Fruit fly (Drosophila melanogaster) Kc167 (cell line): Measurements from ENCODE around the gene CG10324.

ENCODE experiments used
- Myc ChIP-seq: fragments of >200 bp; optimal IDR thresholded peaks from 2 replicates; lab custom pipeline; 2017; ENCODE audit warnings: missing external identifiers
- Sin3A ChIP-seq: fragments of >200 bp; optimal IDR thresholded peaks from 2 replicates; lab custom pipeline; 2018; ENCODE audit warnings: missing external identifiers
- h ChIP-seq: fragments of >200 bp; optimal IDR thresholded peaks from 3 replicates; lab custom pipeline; 2018; ENCODE audit warnings: missing external identifiers
- insv ChIP-seq: fragments of >200 bp; optimal IDR thresholded peaks from 3 replicates; lab custom pipeline; 2018; ENCODE audit warnings: missing external identifiers
- psq ChIP-seq: fragments of >200 bp; optimal IDR thresholded peaks from 2 replicates; lab custom pipeline; 2017; ENCODE audit warnings: missing external identifiers
- ttk ChIP-seq: sonication (Bioruptor generic); optimal IDR thresholded peaks from 2 replicates; lab custom pipeline; 2017; ENCODE audit warnings: missing external identifiers

CG10324 gene

DNA sequence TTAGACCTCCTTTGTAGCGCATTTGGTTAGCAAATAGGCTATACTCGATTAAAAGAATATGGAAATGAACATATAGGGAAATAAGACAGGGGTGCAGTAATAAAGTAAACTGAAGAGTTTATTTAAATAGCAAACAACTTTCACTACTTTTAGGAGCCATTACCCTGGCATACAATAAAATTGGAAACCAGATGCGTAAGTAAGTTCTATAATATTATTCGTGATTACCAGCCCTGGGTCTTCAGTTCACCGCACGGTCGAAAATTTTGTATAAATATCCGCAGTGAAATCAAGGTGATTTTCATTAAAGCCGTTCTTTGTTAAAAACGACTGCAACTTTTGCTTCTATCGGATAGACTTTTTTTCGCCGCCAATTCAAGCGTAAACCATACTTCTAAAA is 31.8 kb downstream of the CG10324 start, which contains the start of gene CG17562:
Gene CG17562, plus strand, starts transcription at position 301 of the 400 bp plus-strand sequence.
- TF ChIP-seq psq (lab: Kevin White, UChicago) (no peak), insv (lab: Kevin White, UChicago) (no peak), Sin3A (lab: Kevin White, UChicago) (no peak), ttk (lab: Kevin White, UChicago) (no peak), Myc (lab: Kevin White, UChicago) (no peak)

DNA sequence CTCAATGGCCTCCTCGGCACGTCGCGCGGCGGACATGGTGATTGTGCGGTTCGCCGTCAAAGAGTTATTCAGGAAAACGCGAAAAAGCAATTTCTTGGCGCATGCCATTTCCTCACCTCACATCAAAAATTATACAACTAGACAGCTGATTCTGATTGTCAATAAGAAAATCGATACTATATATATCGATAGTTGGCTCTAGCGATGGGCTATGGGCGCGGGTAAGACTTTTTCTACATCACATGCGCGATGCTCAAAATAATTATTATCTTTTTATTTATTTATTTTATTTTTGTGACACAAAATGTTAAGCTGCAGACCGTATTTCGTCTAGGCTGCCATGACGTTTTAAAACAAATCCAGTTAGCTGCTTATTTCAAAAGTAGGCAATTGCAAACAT is 32.6 kb downstream of the CG10324 start, which contains the start of gene CG10340:
Gene CG10340, minus strand, starts transcription at position 151 of the 400 bp plus-strand sequence.
- TF ChIP-seq ttk (lab: Kevin White, UChicago) (no peak), h (lab: Kevin White, UChicago) (no peak), Myc (lab: Kevin White, UChicago) (no peak), Sin3A (lab: Kevin White, UChicago) (no peak), psq (lab: Kevin White, UChicago) (no peak), insv (lab: Kevin White, UChicago) (no peak)

DNA sequence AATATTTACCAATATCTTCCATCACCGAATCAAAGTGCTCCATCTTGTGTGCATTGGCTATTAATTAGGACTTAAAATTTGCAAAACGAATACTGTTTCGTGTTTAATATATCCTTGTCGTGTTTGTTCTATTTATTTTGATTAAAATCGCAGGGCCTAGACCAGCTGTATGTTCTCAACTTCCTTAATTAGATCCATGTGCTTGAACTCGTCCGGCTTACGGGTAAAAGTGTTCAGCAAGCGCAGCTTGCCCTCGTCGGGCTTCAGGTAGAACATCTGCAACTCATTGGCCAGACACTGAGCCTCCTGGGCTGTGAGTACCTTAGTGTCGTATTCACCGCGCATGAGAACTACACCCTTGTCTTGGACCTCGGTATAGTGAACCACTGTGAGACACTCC is 33.5 kb downstream of the CG10324 start, which contains the start of gene CG12783:
Gene CG12783, minus strand, starts transcription at position 101 of the 400 bp plus-strand sequence.
- TF ChIP-seq psq (lab: Kevin White, UChicago): no peak
- TF ChIP-seq h (lab: Kevin White, UChicago): no peak
- TF ChIP-seq Myc (lab: Kevin White, UChicago): no peak
- no peak for TF ChIP-seq insv (lab: Kevin White, UChicago)
- TF ChIP-seq ttk (lab: Kevin White, UChicago): no peak
- TF ChIP-seq Sin3A (lab: Kevin White, UChicago): no peak

DNA sequence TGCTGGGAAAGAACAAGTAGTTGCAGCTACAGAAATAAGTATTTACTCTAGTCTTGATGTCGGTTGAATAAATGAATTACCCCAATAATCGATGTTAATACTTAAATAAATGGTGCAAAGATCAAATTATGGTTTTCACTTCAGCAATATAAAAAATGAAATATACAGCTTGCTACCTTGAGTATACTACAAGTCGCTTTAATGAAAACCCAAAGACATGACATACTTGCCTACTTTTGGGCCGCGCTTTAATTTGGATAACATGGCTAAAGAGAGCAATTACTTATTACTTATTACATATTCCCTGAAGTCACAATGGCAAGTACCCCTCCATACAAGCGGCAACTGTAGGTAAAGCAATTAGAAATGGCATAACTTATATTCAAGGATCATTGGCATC is 35.6 kb downstream of the CG10324 start:
- TF ChIP-seq insv (lab: Kevin White, UChicago) (no peak), psq (lab: Kevin White, UChicago) (no peak), Myc (lab: Kevin White, UChicago) (no peak)

DNA sequence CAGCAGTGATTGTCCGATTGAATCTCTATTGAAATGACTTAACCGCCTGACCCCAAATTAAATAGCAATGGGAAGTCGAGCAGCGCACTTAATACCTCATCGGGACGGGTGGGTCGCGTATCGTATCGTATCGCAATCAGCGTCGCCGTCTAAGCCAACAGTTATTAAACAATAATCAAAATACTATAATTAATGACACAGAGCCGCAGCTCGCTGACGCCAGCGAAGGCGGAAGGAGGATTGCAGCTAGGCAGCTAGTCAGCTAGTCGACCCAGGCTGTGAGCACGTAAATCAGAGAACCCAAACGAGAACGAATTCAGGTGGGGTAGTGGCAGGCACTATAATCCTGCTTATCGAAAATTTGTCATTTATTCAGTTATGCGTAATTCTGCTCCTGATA is 37.9 kb downstream of the CG10324 start, which contains the start of gene NPF:
Gene NPF, plus strand, starts transcription at position 301 of the 400 bp plus-strand sequence.
- TF ChIP-seq ttk (lab: Kevin White, UChicago) (no peak), h (lab: Kevin White, UChicago) (no peak), Myc (lab: Kevin White, UChicago) (no peak), insv (lab: Kevin White, UChicago) (no peak), psq (lab: Kevin White, UChicago) (no peak), Sin3A (lab: Kevin White, UChicago) (no peak)

DNA sequence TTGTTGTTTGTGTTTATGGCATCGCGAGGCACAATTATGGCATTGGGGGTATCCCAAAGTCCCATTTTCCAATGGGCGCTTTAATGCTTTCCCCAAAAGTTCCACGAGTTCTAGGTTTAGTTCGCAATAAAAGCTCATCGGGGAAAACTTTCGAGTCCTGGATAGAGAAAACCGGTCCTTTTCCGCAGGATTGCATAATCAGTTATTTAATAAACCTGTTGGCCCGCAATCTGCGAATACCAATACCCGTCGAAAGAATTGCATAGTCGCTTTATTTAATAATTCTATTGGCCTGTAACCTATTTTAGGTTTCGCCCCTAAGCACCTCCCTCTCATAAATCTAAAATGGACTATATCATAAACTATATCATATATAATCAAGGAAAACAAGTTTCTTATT is 40.9 kb downstream of the CG10324 start:
- TF ChIP-seq insv (lab: Kevin White, UChicago) (no peak), psq (lab: Kevin White, UChicago) (no peak), ttk (lab: Kevin White, UChicago) (no peak), Sin3A (lab: Kevin White, UChicago) (no peak), h (lab: Kevin White, UChicago) (no peak), Myc (lab: Kevin White, UChicago) (no peak)

DNA sequence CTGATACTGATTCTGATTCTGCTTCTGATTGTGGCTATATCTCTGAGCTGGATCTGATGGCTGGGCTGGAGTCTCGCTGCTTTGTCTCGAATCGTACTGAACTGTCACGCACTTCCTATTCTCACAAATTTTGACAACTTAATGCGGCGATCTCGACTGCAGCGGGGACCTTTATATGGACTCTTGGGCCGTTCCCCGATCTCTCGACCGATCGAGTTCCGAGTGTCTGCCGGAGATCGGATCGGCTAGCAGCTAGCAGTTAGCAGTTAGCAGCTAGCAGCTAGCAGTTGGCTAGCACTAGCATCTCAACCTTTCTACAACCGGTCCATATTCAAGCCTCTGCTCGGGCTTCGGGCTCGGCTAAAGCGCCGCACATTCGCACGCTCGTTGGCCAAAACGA is 42.1 kb downstream of the CG10324 start, which contains the start of gene CG10345:
Gene CG10345, minus strand, starts transcription at position 147 of the 400 bp plus-strand sequence.
- TF ChIP-seq insv (lab: Kevin White, UChicago) (no peak), Myc (lab: Kevin White, UChicago) (no peak), psq (lab: Kevin White, UChicago) (no peak), h (lab: Kevin White, UChicago) (no peak), ttk (lab: Kevin White, UChicago) (no peak), Sin3A (lab: Kevin White, UChicago) (no peak)

DNA sequence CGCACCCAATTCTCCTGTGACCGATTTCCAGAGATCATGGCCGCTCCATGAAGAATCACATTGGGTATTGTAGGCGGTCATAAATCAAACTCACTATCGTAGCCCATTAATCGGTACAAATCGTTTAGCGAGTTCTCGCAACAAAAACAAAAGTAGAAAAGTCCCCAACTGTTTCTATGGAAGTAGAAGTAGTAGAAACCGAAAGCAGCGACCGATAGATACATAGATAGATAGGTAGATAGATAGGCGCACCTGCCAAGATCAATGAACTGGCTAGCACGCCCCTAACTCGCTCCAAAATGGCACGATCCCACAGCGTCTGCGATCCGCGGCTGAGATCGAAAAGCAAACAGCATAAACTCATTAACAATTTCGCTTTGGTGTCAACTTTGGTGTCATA is 46.1 kb downstream of the CG10324 start:
- TF ChIP-seq Sin3A (lab: Kevin White, UChicago) (no peak), psq (lab: Kevin White, UChicago) (no peak), Myc (lab: Kevin White, UChicago) (no peak), ttk (lab: Kevin White, UChicago) (no peak), insv (lab: Kevin White, UChicago) (no peak), h (lab: Kevin White, UChicago) (no peak)

DNA sequence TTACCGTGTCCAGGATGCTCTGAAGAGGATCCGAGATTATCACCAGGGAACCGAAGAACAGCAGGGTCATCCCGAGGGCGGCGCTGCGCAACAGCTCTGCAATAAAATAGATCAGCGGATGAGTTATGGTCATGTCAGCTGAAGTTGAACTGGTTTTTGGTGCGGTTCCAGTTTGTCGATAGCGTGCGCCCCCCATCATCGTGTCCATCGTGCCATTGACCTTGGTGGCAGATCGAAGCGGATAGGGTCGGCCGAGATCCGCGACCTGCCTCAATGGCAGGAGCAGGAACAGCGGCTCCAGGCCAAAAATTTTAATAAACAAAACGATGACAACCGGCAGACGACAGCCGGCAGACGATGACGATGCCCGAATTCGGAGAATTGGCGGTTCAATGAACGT is 47.2 kb downstream of the CG10324 start:
- TF ChIP-seq insv (lab: Kevin White, UChicago) (no peak), Sin3A (lab: Kevin White, UChicago) (no peak)
